Worm (Caenorhabditis elegans) whole organism, L1 larva: ENCODE data around the gene R53.8.
A peak's percentile ranks its signal among the peaks of the same experiment; 100 is the strongest.

Experiments
- C04F5.9 ChIP-seq: sonication (generic microtip); optimal IDR thresholded peaks from 2 replicates; lab custom pipeline; 2016; ENCODE audit warnings: missing genetic modification characterization, missing compliant biosample characterization
- C34B4.2 ChIP-seq: sonication (generic microtip); optimal IDR thresholded peaks from 2 replicates; lab custom pipeline; 2017; ENCODE audit warnings: mild to moderate bottlenecking, missing genetic modification characterization, missing compliant biosample characterization
- aly-2 ChIP-seq: fragments of 150-350 bp; optimal IDR thresholded peaks from 2 replicates; lab custom pipeline; 2014; ENCODE audit warnings: missing biosample characterization, missing genetic modification characterization
- blmp-1 ChIP-seq: fragments of 150-350 bp; optimal IDR thresholded peaks from 2 replicates; lab custom pipeline; 2014; ENCODE audit warnings: missing biosample characterization, missing genetic modification characterization
- ceh-8 ChIP-seq: fragments of 200-800 bp; sonication (Bioruptor generic); optimal IDR thresholded peaks from 2 replicates; lab custom pipeline; 2018; ENCODE audit warnings: mild to moderate bottlenecking, missing genetic modification characterization, moderate library complexity, missing compliant biosample characterization
- ceh-82 ChIP-seq, 3 experiments: fragments of 150-350 bp in 1 of 3; sonication (generic microtip) in 2 of 3; optimal IDR thresholded peaks; 2 replicates each; lab custom pipeline; 2014 to 2017; ENCODE audit warnings: missing biosample characterization in 3 of 3, missing genetic modification characterization in 3 of 3
- ceh-88 ChIP-seq: fragments of 200-800 bp; sonication (Bioruptor generic); IDR thresholded peaks from 2 replicates; pipeline ENCODE4 v1.3.6; 2022; ENCODE audit warnings: missing genetic modification characterization, missing compliant biosample characterization
- ceh-90 ChIP-seq: sonication (generic microtip); optimal IDR thresholded peaks from 2 replicates; lab custom pipeline; 2016; ENCODE audit warnings: missing genetic modification characterization, missing compliant biosample characterization
- dpl-1 ChIP-seq, 3 experiments: fragments of 150-350 bp in 2 of 3; sonication (generic microtip) in 1 of 3; optimal IDR thresholded peaks; 2 replicates each; lab custom pipeline; 2014 to 2017; ENCODE audit warnings: missing biosample characterization in 3 of 3, missing genetic modification characterization in 3 of 3, missing genetic modification reagents in 3 of 3
- efl-3 ChIP-seq: fragments of 200-800 bp; sonication (Bioruptor generic); optimal IDR thresholded peaks from 2 replicates; lab custom pipeline; 2018; ENCODE audit warnings: mild to moderate bottlenecking, missing genetic modification characterization, missing compliant biosample characterization
- egl-27 ChIP-seq, 2 experiments: fragments of 150-350 bp in 1 of 2; sonication (generic microtip); optimal IDR thresholded peaks; 3 replicates each; lab custom pipeline; 2017 to 2018; ENCODE audit warnings: missing biosample characterization in 2 of 2, missing genetic modification characterization in 2 of 2, missing genetic modification reagents in 2 of 2
- elt-2 ChIP-seq: sonication (generic microtip); optimal IDR thresholded peaks from 2 replicates; lab custom pipeline; 2016; ENCODE audit warnings: missing genetic modification characterization, mild to moderate bottlenecking, inconsistent platforms, missing compliant biosample characterization, missing genetic modification reagents
- elt-3 ChIP-seq, 6 experiments: fragments of 150-350 bp in 1 of 6; sonication (generic microtip); optimal IDR thresholded peaks; 2 replicates each; lab custom pipeline; 2017 to 2018; ENCODE audit warnings: missing biosample characterization in 6 of 6, missing genetic modification characterization in 6 of 6, inconsistent platforms in 1 of 6
- fkh-10 ChIP-seq: sonication (generic microtip); optimal IDR thresholded peaks from 2 replicates; lab custom pipeline; 2017; ENCODE audit warnings: missing biosample characterization, missing genetic modification reagents, missing genetic modification characterization
- fkh-8 ChIP-seq: sonication (generic microtip); optimal IDR thresholded peaks from 2 replicates; lab custom pipeline; 2016; ENCODE audit warnings: mild to moderate bottlenecking, missing genetic modification characterization, missing compliant biosample characterization
- hpl-2 ChIP-seq: fragments of 150-350 bp; optimal IDR thresholded peaks from 2 replicates; lab custom pipeline; 2014; ENCODE audit warnings: missing biosample characterization, missing genetic modification reagents, missing genetic modification characterization
- jun-1 ChIP-seq: fragments of 150-350 bp; optimal IDR thresholded peaks from 2 replicates; lab custom pipeline; 2014; ENCODE audit warnings: missing biosample characterization, missing genetic modification reagents, missing genetic modification characterization
- lin-15B ChIP-seq: fragments of 150-350 bp; sonication (generic microtip); optimal IDR thresholded peaks from 3 replicates; lab custom pipeline; 2014; ENCODE audit warnings: missing biosample characterization, missing genetic modification characterization
- lin-35 ChIP-seq, 2 experiments: fragments of 150-350 bp; optimal IDR thresholded peaks; 2 replicates each; lab custom pipeline; 2014; ENCODE audit warnings: missing biosample characterization in 2 of 2, missing genetic modification characterization in 2 of 2, missing genetic modification reagents in 2 of 2
- lin-39 ChIP-seq: fragments of 150-350 bp; optimal IDR thresholded peaks from 2 replicates; lab custom pipeline; 2014; ENCODE audit warnings: missing biosample characterization, missing genetic modification reagents, missing genetic modification characterization
- lir-3 ChIP-seq: sonication (generic microtip); optimal IDR thresholded peaks from 2 replicates; lab custom pipeline; 2016; ENCODE audit warnings: mild to moderate bottlenecking, missing genetic modification characterization, moderate library complexity, missing compliant biosample characterization; ENCODE audit not compliant: poor library complexity
- mdl-1 ChIP-seq, 2 experiments: fragments of 150-350 bp; optimal IDR thresholded peaks; 2 replicates each; lab custom pipeline; 2014 to 2017; ENCODE audit warnings: missing biosample characterization in 2 of 2, missing genetic modification characterization in 2 of 2, inconsistent platforms in 1 of 2
- mef-2 ChIP-seq: fragments of 150-350 bp; optimal IDR thresholded peaks from 2 replicates; lab custom pipeline; 2014; ENCODE audit warnings: missing biosample characterization, missing genetic modification characterization
- nhr-11 ChIP-seq: fragments of 150-350 bp; optimal IDR thresholded peaks from 2 replicates; lab custom pipeline; 2014; ENCODE audit warnings: missing biosample characterization, missing genetic modification characterization
- nhr-19 ChIP-seq: fragments of 200-800 bp; sonication (Bioruptor generic); conservative IDR thresholded peaks from 2 replicates; pipeline ENCODE4 v1.3.6; 2022; ENCODE audit warnings: missing genetic modification characterization, missing compliant biosample characterization
- nhr-20 ChIP-seq: sonication (generic microtip); optimal IDR thresholded peaks from 2 replicates; lab custom pipeline; 2016; ENCODE audit warnings: mild to moderate bottlenecking, missing genetic modification characterization, missing compliant biosample characterization
- nhr-237 ChIP-seq: fragments of 150-350 bp; optimal IDR thresholded peaks from 2 replicates; lab custom pipeline; 2014; ENCODE audit warnings: missing biosample characterization, missing genetic modification characterization
- nhr-77 ChIP-seq: fragments of 150-350 bp; optimal IDR thresholded peaks from 2 replicates; lab custom pipeline; 2014; ENCODE audit warnings: missing biosample characterization, missing genetic modification characterization
- nhr-84 ChIP-seq: sonication (generic microtip); optimal IDR thresholded peaks from 2 replicates; lab custom pipeline; 2017; ENCODE audit warnings: missing biosample characterization, missing genetic modification characterization
- nhr-85 ChIP-seq: sonication (generic microtip); peaks from one replicate; lab custom pipeline; 2016; ENCODE audit warnings: missing genetic modification characterization, inconsistent platforms, missing compliant biosample characterization
- pag-3 ChIP-seq: sonication (generic microtip); optimal IDR thresholded peaks from 2 replicates; lab custom pipeline; 2017; ENCODE audit warnings: missing genetic modification characterization, mild to moderate bottlenecking, missing compliant biosample characterization, antibody characterized with exemption, borderline replicate concordance; ENCODE audit not compliant: insufficient read depth
- pax-3 ChIP-seq: fragments of 200-800 bp; sonication (Bioruptor generic); optimal IDR thresholded peaks from 2 replicates; lab custom pipeline; 2018; ENCODE audit warnings: mild to moderate bottlenecking, missing genetic modification characterization, moderate library complexity, missing compliant biosample characterization
- pqm-1 ChIP-seq: sonication (generic microtip); optimal IDR thresholded peaks from 3 replicates; lab custom pipeline; 2017; ENCODE audit warnings: missing biosample characterization, missing genetic modification characterization
- snpc-4 ChIP-seq: fragments of 150-350 bp; optimal IDR thresholded peaks from 2 replicates; lab custom pipeline; 2014; ENCODE audit warnings: missing biosample characterization, missing genetic modification characterization
- snu-23 ChIP-seq: sonication (generic microtip); optimal IDR thresholded peaks from 2 replicates; lab custom pipeline; 2016; ENCODE audit warnings: missing genetic modification characterization, missing compliant biosample characterization
- sox-4 ChIP-seq: sonication (generic microtip); optimal IDR thresholded peaks from 2 replicates; lab custom pipeline; 2016; ENCODE audit warnings: missing genetic modification characterization, missing compliant biosample characterization
- sptf-1 ChIP-seq: fragments of 150-350 bp; optimal IDR thresholded peaks from 2 replicates; lab custom pipeline; 2014; ENCODE audit warnings: missing biosample characterization, missing genetic modification characterization
- swsn-7 ChIP-seq: sonication (generic microtip); optimal IDR thresholded peaks from 2 replicates; lab custom pipeline; 2016; ENCODE audit warnings: missing genetic modification characterization, missing compliant biosample characterization
- tlp-1 ChIP-seq: fragments of 150-350 bp; optimal IDR thresholded peaks from 2 replicates; lab custom pipeline; 2014; ENCODE audit warnings: missing biosample characterization, missing genetic modification characterization
- unc-130 ChIP-seq: fragments of 150-350 bp; optimal IDR thresholded peaks from 2 replicates; lab custom pipeline; 2017; ENCODE audit warnings: missing biosample characterization, missing genetic modification characterization, inconsistent platforms
- unc-86 ChIP-seq: sonication (generic microtip); optimal IDR thresholded peaks from 2 replicates; lab custom pipeline; 2016; ENCODE audit warnings: missing genetic modification characterization, missing compliant biosample characterization
- vab-15 ChIP-seq: sonication (generic microtip); optimal IDR thresholded peaks from 2 replicates; lab custom pipeline; 2017; ENCODE audit warnings: missing genotype, mild to moderate bottlenecking, missing genetic modification characterization, missing compliant biosample characterization
- xbp-1 ChIP-seq: sonication (generic microtip); optimal IDR thresholded peaks from 2 replicates; lab custom pipeline; 2016; ENCODE audit warnings: missing genetic modification characterization, missing compliant biosample characterization
- zag-1 ChIP-seq: fragments of 150-350 bp; optimal IDR thresholded peaks from 2 replicates; lab custom pipeline; 2014; ENCODE audit warnings: missing biosample characterization, missing genetic modification characterization
- ztf-11 ChIP-seq, 2 experiments: sonication (generic microtip); optimal IDR thresholded peaks; 2 replicates each; lab custom pipeline; 2016 to 2017; ENCODE audit warnings: missing genetic modification characterization in 2 of 2, missing biosample characterization in 1 of 2, missing compliant biosample characterization in 1 of 2
- ztf-4 ChIP-seq: fragments of 150-350 bp; optimal IDR thresholded peaks from 2 replicates; lab custom pipeline; 2014; ENCODE audit warnings: missing biosample characterization, missing genetic modification characterization

The R53.8 gene

ce11 chrII:9940430-9940829 lies 36.1 kb upstream of the R53.8 start, which contains the start of gene ufd-3 (continued):
- TF ChIP-seq ceh-90 (tag; lab: Kevin White, UChicago) (peak; percentile 92), nhr-85 (tag; lab: Kevin White, UChicago) (peak; percentile 95), snpc-4 (peak; percentile 78), unc-86 (tag; lab: Kevin White, UChicago) (peak; percentile 85), nhr-237 (tag; lab: Kevin White, UChicago) (peak; percentile 37), sptf-1 (tag; lab: Kevin White, UChicago) (no peak), egl-27 (tag; optimal IDR thresholded peaks at IDR 0.05; lab: Kevin White, UChicago) (no peak), swsn-7 (peak; percentile 91), elt-3 (tag; optimal IDR thresholded peaks at IDR 0.05; lab: Kevin White, UChicago) (peak in 5 of 6 experiments; percentile 8 to 95 (median 49)), ceh-82 (tag; optimal IDR thresholded peaks at IDR 0.05; lab: Kevin White, UChicago) (peak; percentile 83 to 92 (median 88)), lin-35 (GFP tag; optimal IDR thresholded peaks at IDR 0.05; lab: Kevin White, UChicago) (peak; percentile 99), C04F5.9 (tag; lab: Kevin White, UChicago) (peak; percentile 85), ceh-88 (GFP tag; lab: Robert Waterston, UW) (peak; percentile 76), zag-1 (peak; percentile 15), nhr-84 (tag; lab: Kevin White, UChicago) (no peak), tlp-1 (no peak), sox-4 (tag; lab: Kevin White, UChicago) (peak; percentile 92), elt-2 (tag; lab: Kevin White, UChicago) (peak; percentile 55), lin-39 (peak; percentile 73), pqm-1 (tag; lab: Kevin White, UChicago) (no peak), dpl-1 (GFP tag; optimal IDR thresholded peaks at IDR 0.05; lab: Kevin White, UChicago) (peak; percentile 95 to 98 (median 97)), nhr-77 (tag; lab: Kevin White, UChicago) (peak; percentile 48), snu-23 (peak; percentile 92), mdl-1 (tag; optimal IDR thresholded peaks at IDR 0.05; lab: Kevin White, UChicago) (peak in 1 of 2 experiments; percentile 78), pag-3 (tag; lab: Kevin White, UChicago) (no peak), xbp-1 (tag; lab: Kevin White, UChicago) (peak; percentile 92), fkh-8 (tag; lab: Kevin White, UChicago) (peak; percentile 86), hpl-2 (peak; percentile 12), unc-130 (peak; percentile 93), efl-3 (GFP tag; lab: Kevin White, UChicago) (no peak), vab-15 (tag; lab: Kevin White, UChicago) (peak; percentile 85), aly-2 (tag; lab: Kevin White, UChicago) (peak; percentile 37), nhr-20 (tag; lab: Kevin White, UChicago) (peak; percentile 93), ceh-8 (GFP tag; lab: Kevin White, UChicago) (peak; percentile 61), lin-15B (tag; lab: Kevin White, UChicago) (peak; percentile 93), fkh-10 (GFP tag; lab: Kevin White, UChicago) (peak; percentile 50), C34B4.2 (tag; lab: Kevin White, UChicago) (no peak), pax-3 (tag; lab: Kevin White, UChicago) (peak; percentile 90), ztf-4 (tag; lab: Kevin White, UChicago) (peak; percentile 47), blmp-1 (tag; lab: Kevin White, UChicago) (peak; percentile 82)

ce11 chrII:9943246-9943645 lies 33.3 kb upstream of the R53.8 start:
- TF ChIP-seq unc-130 (no peak), nhr-19 (GFP tag; lab: Robert Waterston, UW) (no peak), elt-3 (tag; optimal IDR thresholded peaks at IDR 0.05; lab: Kevin White, UChicago) (no peak), nhr-11 (no peak), lin-15B (tag; lab: Kevin White, UChicago) (no peak), elt-2 (tag; lab: Kevin White, UChicago) (no peak), lin-39 (no peak), mef-2 (tag; lab: Kevin White, UChicago) (no peak), jun-1 (tag; lab: Kevin White, UChicago) (no peak), ztf-4 (tag; lab: Kevin White, UChicago) (no peak), ztf-11 (tag; optimal IDR thresholded peaks at IDR 0.05; lab: Kevin White, UChicago) (no peak), lir-3 (tag; lab: Kevin White, UChicago) (no peak)
